Fruit fly (Drosophila melanogaster): ENCODE measurements around the gene RnpS1.

The RnpS1 gene

dm6 chr3R:9600558-9600959 lies 48.7 kb downstream of the RnpS1 start (continued):
- TF ChIP-seq CG5245 (GFP tag; optimal IDR thresholded peaks at IDR 0.05): peak; percentile 6
- no peak for TF ChIP-seq chn (GFP tag; optimal IDR thresholded peaks at IDR 0.05)
- no peak for TF ChIP-seq tin (GFP tag; optimal IDR thresholded peaks at IDR 0.05)
- TF ChIP-seq salm (tag; optimal IDR thresholded peaks at IDR 0.05): peak; percentile 15
- TF ChIP-seq corto (GFP tag; optimal IDR thresholded peaks at IDR 0.05): no peak
- no peak for TF ChIP-seq jumu (GFP tag; optimal IDR thresholded peaks at IDR 0.05)
- TF ChIP-seq CG10543 (GFP tag; optimal IDR thresholded peaks at IDR 0.05): peak; percentile 67
- no peak for TF ChIP-seq br (optimal IDR thresholded peaks at IDR 0.05)
- TF ChIP-seq Sry-β (GFP tag; optimal IDR thresholded peaks at IDR 0.05): no peak
- TF ChIP-seq Stat92E (GFP tag; optimal IDR thresholded peaks at IDR 0.05): no peak
- TF ChIP-seq knrl (GFP tag; IDR thresholded peaks at IDR 0.05; ENCODE audit: partially characterized antibody): no peak
- no peak for TF ChIP-seq ab (GFP tag; optimal IDR thresholded peaks at IDR 0.05)
- TF ChIP-seq CG8359 (GFP tag; optimal IDR thresholded peaks at IDR 0.05; ENCODE audit: borderline replicate concordance): peak; percentile 20
- no peak for TF ChIP-seq ash1 (GFP tag; optimal IDR thresholded peaks at IDR 0.05)
- TF ChIP-seq Eip74EF (GFP tag; optimal IDR thresholded peaks at IDR 0.05): peak in 1 of 2 experiments; percentile 14
- no peak for TF ChIP-seq Lpt (GFP tag; optimal IDR thresholded peaks at IDR 0.05)
- peak; percentile 25 for TF ChIP-seq CG30403 (GFP tag; optimal IDR thresholded peaks at IDR 0.05)
- no peak for TF ChIP-seq HLH54F (GFP tag; optimal IDR thresholded peaks at IDR 0.05)
- TF ChIP-seq dati (GFP tag; IDR thresholded peaks at IDR 0.05): no peak
- no peak for TF ChIP-seq CG6254 (GFP tag; optimal IDR thresholded peaks at IDR 0.05)
- no peak for TF ChIP-seq CG12942 (GFP tag; optimal IDR thresholded peaks at IDR 0.05)
- TF ChIP-seq disco-r (GFP tag; optimal IDR thresholded peaks at IDR 0.05): no peak
- peak; percentile 2 for TF ChIP-seq sd (tag; optimal IDR thresholded peaks at IDR 0.05)
- TF ChIP-seq Atf6 (GFP tag; IDR thresholded peaks at IDR 0.05): peak; percentile 40; the same call in 1 of the 2 replicates
- TF ChIP-seq Ssrp (tag; optimal IDR thresholded peaks at IDR 0.05): peak; percentile 4
- peak; percentile 43 for TF ChIP-seq kay (GFP tag; optimal IDR thresholded peaks at IDR 0.05)
- TF ChIP-seq Lhr (GFP tag; optimal IDR thresholded peaks at IDR 0.05): no peak
- TF ChIP-seq fu2 (GFP tag; optimal IDR thresholded peaks at IDR 0.05): no peak
- no peak for TF ChIP-seq ham (GFP tag; IDR thresholded peaks at IDR 0.05)
- peak; percentile 47; the same call in 1 of the 2 replicates for TF ChIP-seq CG14441 (GFP tag; IDR thresholded peaks at IDR 0.05)
- TF ChIP-seq pho (GFP tag; optimal IDR thresholded peaks at IDR 0.05): peak; percentile 2
- TF ChIP-seq CG10462 (GFP tag; optimal IDR thresholded peaks at IDR 0.05): no peak
- no peak for TF ChIP-seq emc (GFP tag; optimal IDR thresholded peaks at IDR 0.05)
- TF ChIP-seq CG2199 (GFP tag; IDR thresholded peaks at IDR 0.05): no peak
- no peak for TF ChIP-seq pita (GFP tag; optimal IDR thresholded peaks at IDR 0.05)
- no peak for TF ChIP-seq klu (GFP tag; IDR thresholded peaks at IDR 0.05)
- no peak for TF ChIP-seq ttk (GFP tag; IDR thresholded peaks at IDR 0.05)
- no peak for TF ChIP-seq CG33213 (GFP tag; optimal IDR thresholded peaks at IDR 0.05)
- no peak for TF ChIP-seq psq (GFP tag; optimal IDR thresholded peaks at IDR 0.05)
- TF ChIP-seq CG7963 (GFP tag; IDR thresholded peaks at IDR 0.05; ENCODE audit: partially characterized antibody): no peak
- no peak for TF ChIP-seq sisA (GFP tag; IDR thresholded peaks at IDR 0.05)
- peak; percentile 22 for TF ChIP-seq CG12391 (tag; optimal IDR thresholded peaks at IDR 0.05)
- peak in 1 of 2 experiments; percentile 7 for TF ChIP-seq Pdp1 (GFP tag; optimal IDR thresholded peaks at IDR 0.05)
- TF ChIP-seq CG17385 (GFP tag; optimal IDR thresholded peaks at IDR 0.05): peak; percentile 40
- TF ChIP-seq sens-2 (GFP tag; IDR thresholded peaks at IDR 0.05): no peak
- no peak for TF ChIP-seq Dip3 (GFP tag; optimal IDR thresholded peaks at IDR 0.05)
- no peak for TF ChIP-seq CG12219 (GFP tag; optimal IDR thresholded peaks at IDR 0.05)
- no peak for TF ChIP-seq vfl (GFP tag; optimal IDR thresholded peaks at IDR 0.05)
- TF ChIP-seq Ets65A (GFP tag): peak; percentile 88
- TF ChIP-seq inv (GFP tag; IDR thresholded peaks at IDR 0.05; ENCODE audit: partially characterized antibody): no peak
- peak; percentile 66 for TF ChIP-seq CG9932 (GFP tag; IDR thresholded peaks at IDR 0.05)
- no peak for TF ChIP-seq rib (GFP tag; IDR thresholded peaks at IDR 0.05)
